Worm (Caenorhabditis elegans) whole organism, L4 larva: ENCODE measurements around the gene hda-11.

Source experiments
- D1046.2 ChIP-seq: fragments of 200-800 bp; sonication (Bioruptor generic); IDR thresholded peaks from 2 replicates; pipeline ENCODE4 v1.3.6; 2022; ENCODE audit warnings: missing genetic modification characterization, missing compliant biosample characterization
- T20F7.1 ChIP-seq: fragments of 200-800 bp; sonication (Bioruptor generic); optimal IDR thresholded peaks from 2 replicates; lab custom pipeline; 2018; ENCODE audit warnings: mild to moderate bottlenecking, missing genetic modification characterization, missing compliant biosample characterization
- Y105C5A.15 ChIP-seq: fragments of 200-800 bp; sonication (Bioruptor generic); IDR thresholded peaks from 2 replicates; pipeline ENCODE4 v1.3.6; 2022; ENCODE audit warnings: missing genetic modification characterization, missing compliant biosample characterization
- Y48G9A.11 ChIP-seq: fragments of 200-800 bp; sonication (Bioruptor generic); IDR thresholded peaks from 2 replicates; pipeline ENCODE4 v1.3.6; 2022; ENCODE audit warnings: missing genetic modification reagents, missing genetic modification characterization, missing compliant biosample characterization
- Y5F2A.4 ChIP-seq: fragments of 200-800 bp; sonication (Bioruptor generic); optimal IDR thresholded peaks from 2 replicates; lab custom pipeline; 2018; ENCODE audit warnings: mild to moderate bottlenecking, missing genetic modification characterization, missing compliant biosample characterization
- ZK546.5 ChIP-seq, 2 experiments: sonication (generic microtip); optimal IDR thresholded peaks; 2 replicates each; lab custom pipeline; 2017; ENCODE audit warnings: missing biosample characterization in 2 of 2, missing genetic modification characterization in 2 of 2
- aha-1 ChIP-seq: fragments of 150-350 bp; peaks from one replicate; lab custom pipeline; 2014; ENCODE audit warnings: missing biosample characterization, missing genetic modification characterization
- aly-2 ChIP-seq: sonication (generic microtip); optimal IDR thresholded peaks from 2 replicates; lab custom pipeline; 2018; ENCODE audit warnings: missing biosample characterization, missing genetic modification characterization
- ama-1 ChIP-seq: fragments of 150-350 bp; optimal IDR thresholded peaks from 2 replicates; lab custom pipeline; 2014; ENCODE audit warnings: inconsistent platforms, mixed read lengths
- arid-1 ChIP-seq: fragments of 200-800 bp; sonication (Bioruptor generic); conservative IDR thresholded peaks from 2 replicates; pipeline ENCODE4 v1.3.6; 2022; ENCODE audit warnings: missing genetic modification reagents, missing genetic modification characterization, missing compliant biosample characterization
- ceh-20 ChIP-seq: fragments of 200-800 bp; sonication (Bioruptor generic); IDR thresholded peaks from 2 replicates; pipeline ENCODE4 v1.3.6; 2022; ENCODE audit warnings: missing genetic modification reagents, missing genetic modification characterization, missing compliant biosample characterization
- ceh-28 ChIP-seq: fragments of 150-350 bp; optimal IDR thresholded peaks from 2 replicates; lab custom pipeline; 2014; ENCODE audit warnings: missing biosample characterization, missing genetic modification reagents, missing genetic modification characterization
- ceh-32 ChIP-seq: sonication (generic microtip); optimal IDR thresholded peaks from 2 replicates; lab custom pipeline; 2016; ENCODE audit warnings: mild to moderate bottlenecking, missing genetic modification characterization, missing compliant biosample characterization; ENCODE audit not compliant: poor library complexity
- ceh-44 ChIP-seq: fragments of 200-800 bp; sonication (Bioruptor generic); IDR thresholded peaks from 2 replicates; pipeline ENCODE4 v1.3.6; 2022; ENCODE audit warnings: missing genetic modification reagents, missing genetic modification characterization, missing compliant biosample characterization
- ceh-62 ChIP-seq: sonication (generic microtip); optimal IDR thresholded peaks from 2 replicates; lab custom pipeline; 2017; ENCODE audit warnings: missing biosample characterization, missing genetic modification characterization
- ceh-82 ChIP-seq: sonication (generic microtip); optimal IDR thresholded peaks from 2 replicates; lab custom pipeline; 2017; ENCODE audit warnings: missing biosample characterization, missing genetic modification characterization
- daf-16 ChIP-seq, 3 experiments: sonication (generic microtip); optimal IDR thresholded peaks; 2 replicates each; lab custom pipeline; 2016 to 2017; ENCODE audit warnings: missing genetic modification characterization in 3 of 3, missing genetic modification reagents in 3 of 3, mild to moderate bottlenecking in 2 of 3, missing compliant biosample characterization in 2 of 3, missing biosample characterization in 1 of 3, moderate library complexity in 1 of 3
- dmd-9 ChIP-seq: fragments of 200-800 bp; sonication (Bioruptor generic); IDR thresholded peaks from 2 replicates; pipeline ENCODE4 v1.3.6; 2022; ENCODE audit warnings: missing genetic modification reagents, missing genetic modification characterization, missing compliant biosample characterization
- egl-27 ChIP-seq: sonication (generic microtip); optimal IDR thresholded peaks from 3 replicates; lab custom pipeline; 2017; ENCODE audit warnings: missing biosample characterization, missing genetic modification reagents, missing genetic modification characterization
- fos-1 ChIP-seq: fragments of 150-350 bp; optimal IDR thresholded peaks from 2 replicates; lab custom pipeline; 2014; ENCODE audit warnings: missing biosample characterization, missing genetic modification characterization
- hif-1 ChIP-seq, 2 experiments: sonication (generic microtip); optimal IDR thresholded peaks; 2 replicates each; lab custom pipeline; 2016 to 2017; ENCODE audit warnings: missing compliant biosample characterization in 2 of 2, missing genetic modification characterization in 2 of 2, missing genetic modification reagents in 2 of 2, missing genotype in 2 of 2, mild to moderate bottlenecking in 1 of 2
- hlh-11 ChIP-seq: fragments of 200-800 bp; sonication (Bioruptor generic); optimal IDR thresholded peaks from 2 replicates; lab custom pipeline; 2018; ENCODE audit warnings: mild to moderate bottlenecking, missing genetic modification characterization, missing compliant biosample characterization
- hlh-30 ChIP-seq: sonication (generic microtip); optimal IDR thresholded peaks from 2 replicates; lab custom pipeline; 2017; ENCODE audit warnings: antibody characterized with exemption, mild to moderate bottlenecking, missing genetic modification characterization, missing compliant biosample characterization; ENCODE audit not compliant: insufficient read depth
- lin-29 ChIP-seq: fragments of 200-800 bp; sonication (Bioruptor generic); IDR thresholded peaks from 2 replicates; pipeline ENCODE4 v1.3.6; 2022; ENCODE audit warnings: missing genetic modification reagents, missing genetic modification characterization, missing compliant biosample characterization
- lin-38 ChIP-seq: fragments of 200-800 bp; sonication (Bioruptor generic); IDR thresholded peaks from 2 replicates; pipeline ENCODE4 v1.3.6; 2022; ENCODE audit warnings: missing genetic modification reagents, missing genetic modification characterization, missing compliant biosample characterization
- lsy-2 ChIP-seq, 2 experiments: fragments of 150-350 bp in 1 of 2; sonication (generic microtip) in 1 of 2; optimal IDR thresholded peaks; 2 replicates each; lab custom pipeline; 2014 to 2017; ENCODE audit warnings: missing biosample characterization in 2 of 2, missing genetic modification characterization in 2 of 2
- mdl-1 ChIP-seq, 2 experiments: fragments of 150-350 bp in 1 of 2; sonication (generic microtip) in 1 of 2; optimal IDR thresholded peaks; 2 replicates each; lab custom pipeline; 2014 to 2017; ENCODE audit warnings: missing biosample characterization in 2 of 2, missing genetic modification characterization in 2 of 2
- mep-1 ChIP-seq: fragments of 150-350 bp; sonication (generic microtip); optimal IDR thresholded peaks from 3 replicates; lab custom pipeline; 2014; ENCODE audit warnings: missing biosample characterization, missing genetic modification characterization
- mxl-2 ChIP-seq: fragments of 200-800 bp; sonication (Bioruptor generic); conservative IDR thresholded peaks from 2 replicates; pipeline ENCODE4 v1.3.6; 2022; ENCODE audit warnings: missing genetic modification reagents, missing genetic modification characterization, missing compliant biosample characterization
- mxl-3 ChIP-seq: fragments of 200-800 bp; sonication (Bioruptor generic); optimal IDR thresholded peaks from 2 replicates; lab custom pipeline; 2018; ENCODE audit warnings: mild to moderate bottlenecking, missing genetic modification characterization, missing compliant biosample characterization
- nhr-102 ChIP-seq: sonication (generic microtip); optimal IDR thresholded peaks from 2 replicates; lab custom pipeline; 2016; ENCODE audit warnings: mild to moderate bottlenecking, missing genetic modification characterization, moderate library complexity, missing compliant biosample characterization
- nhr-28 ChIP-seq: fragments of 150-350 bp; optimal IDR thresholded peaks from 2 replicates; lab custom pipeline; 2014; ENCODE audit warnings: missing biosample characterization, missing genetic modification characterization
- nhr-41 ChIP-seq: fragments of 200-800 bp; sonication (Bioruptor generic); IDR thresholded peaks from 2 replicates; pipeline ENCODE4 v1.3.6; 2022; ENCODE audit warnings: missing genetic modification reagents, missing genetic modification characterization, missing compliant biosample characterization
- nhr-48 ChIP-seq: sonication (generic microtip); optimal IDR thresholded peaks from 2 replicates; lab custom pipeline; 2016; ENCODE audit warnings: mild to moderate bottlenecking, missing genetic modification characterization, missing compliant biosample characterization
- nhr-76 ChIP-seq: fragments of 150-350 bp; optimal IDR thresholded peaks from 2 replicates; lab custom pipeline; 2014; ENCODE audit warnings: missing biosample characterization, missing genetic modification characterization
- pha-4 ChIP-seq, 2 experiments: fragments of 150-350 bp in 1 of 2; fragments of 200-800 bp in 1 of 2; sonication (Bioruptor generic) in 1 of 2; IDR thresholded peaks in 1 of 2; optimal IDR thresholded peaks in 1 of 2; 2 replicates each; pipeline versions ENCODE4 v1.3.6 to Lab custom; 2014 to 2022; ENCODE audit warnings: missing genetic modification characterization in 2 of 2, missing genetic modification reagents in 2 of 2, missing biosample characterization in 1 of 2, missing compliant biosample characterization in 1 of 2
- php-3 ChIP-seq: fragments of 200-800 bp; sonication (Bioruptor generic); IDR thresholded peaks from 2 replicates; pipeline ENCODE4 v1.3.6; 2022; ENCODE audit warnings: missing genetic modification reagents, missing genetic modification characterization, missing compliant biosample characterization
- pqm-1 ChIP-seq: sonication (generic microtip); optimal IDR thresholded peaks from 2 replicates; lab custom pipeline; 2017; ENCODE audit warnings: missing biosample characterization, missing genetic modification characterization
- sdz-12 ChIP-seq: fragments of 200-800 bp; sonication (Bioruptor generic); optimal IDR thresholded peaks from 2 replicates; lab custom pipeline; 2018; ENCODE audit warnings: mild to moderate bottlenecking, missing genetic modification characterization, missing compliant biosample characterization
- snpc-1.2 ChIP-seq: fragments of 200-800 bp; sonication (Bioruptor generic); IDR thresholded peaks from 2 replicates; pipeline ENCODE4 v1.3.6; 2022; ENCODE audit warnings: missing genetic modification reagents, missing genetic modification characterization, missing compliant biosample characterization
- snpc-4 ChIP-seq: fragments of 150-350 bp; optimal IDR thresholded peaks from 2 replicates; lab custom pipeline; 2014; ENCODE audit warnings: missing biosample characterization, missing genetic modification characterization
- unc-62 ChIP-seq, 3 experiments: fragments of 150-350 bp in 1 of 3; sonication (generic microtip); optimal IDR thresholded peaks in 2 of 3; peaks in 1 of 3; 1 replicate in 1 of 3; 2 replicates in 2 of 3; lab custom pipeline; 2014 to 2017; ENCODE audit warnings: missing biosample characterization in 3 of 3, missing genetic modification characterization in 3 of 3, missing genetic modification reagents in 3 of 3, missing genotype in 1 of 3
- zip-11 ChIP-seq: fragments of 200-800 bp; sonication (Bioruptor generic); IDR thresholded peaks from 2 replicates; pipeline ENCODE4 v1.3.6; 2022; ENCODE audit warnings: missing genetic modification characterization, missing compliant biosample characterization
- zip-2 ChIP-seq: fragments of 150-350 bp; optimal IDR thresholded peaks from 2 replicates; lab custom pipeline; 2014; ENCODE audit warnings: missing biosample characterization, missing genetic modification characterization
- ztf-7 ChIP-seq: fragments of 150-350 bp; optimal IDR thresholded peaks from 2 replicates; lab custom pipeline; 2014; ENCODE audit warnings: missing biosample characterization, missing genetic modification characterization

Gene hda-11

DNA sequence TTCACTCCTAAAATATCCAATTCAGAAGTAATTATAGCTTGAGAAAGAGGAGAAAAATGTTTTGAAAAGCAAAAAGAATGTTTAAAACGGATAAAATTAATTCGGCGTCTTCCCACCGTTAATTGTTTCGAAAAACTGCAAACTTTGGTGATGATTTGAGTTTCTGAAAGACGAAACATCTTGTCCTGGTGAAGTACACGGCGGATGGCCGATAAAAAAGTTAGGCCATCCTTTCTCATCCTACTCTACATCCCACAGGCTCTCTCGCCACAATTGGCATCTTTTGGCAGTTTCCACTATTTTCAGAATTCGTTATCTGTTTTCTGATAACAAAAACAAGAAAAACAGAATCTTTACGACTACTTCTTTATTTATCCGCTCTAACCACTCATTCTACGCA, at the start of gene hda-11, which contains the start of gene C35A5.8 (continued):
- TF ChIP-seq egl-27 (tag; lab: Kevin White, UChicago) (no peak), Y48G9A.11 (GFP tag; lab: Robert Waterston, UW) (peak; percentile 48)
- TF ChIP-seq, all 104 proteins: peak for 26

DNA sequence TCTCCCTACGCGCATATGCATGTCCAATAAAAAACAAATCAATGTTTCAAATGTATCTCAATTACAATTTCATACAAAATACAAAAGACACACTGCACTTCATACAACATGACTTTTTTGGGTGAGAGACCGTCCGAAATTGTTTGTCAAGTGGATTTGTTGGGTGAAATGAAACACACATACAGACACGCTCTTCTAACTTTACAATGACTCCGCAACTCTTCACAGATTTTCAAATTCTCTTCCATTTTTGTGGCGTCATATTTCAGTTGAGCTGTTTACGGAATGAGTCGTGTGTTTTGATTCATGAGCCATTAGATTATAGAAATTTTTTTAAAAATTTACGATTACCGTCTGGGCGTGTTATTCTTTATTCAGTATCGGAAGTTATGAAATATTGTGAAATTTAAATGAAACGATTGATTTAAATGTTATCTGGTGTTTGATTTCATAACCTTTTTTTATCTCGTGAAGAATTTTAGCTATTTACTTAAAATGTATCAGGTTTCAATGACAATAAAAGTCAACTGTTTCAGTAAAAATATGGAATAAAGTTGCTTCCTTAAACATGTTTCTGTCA, 49.0 kb upstream of the hda-11 start:
- TF ChIP-seq pha-4 (GFP tag; IDR thresholded peaks at IDR 0.05; lab: Robert Waterston, UW) (no peak), pha-4 (tag; optimal IDR thresholded peaks at IDR 0.05; lab: Kevin White, UChicago) (no peak), mep-1 (peak; percentile 56), ceh-44 (GFP tag; lab: Robert Waterston, UW) (no peak), snpc-4 (tag; lab: Kevin White, UChicago) (no peak), aly-2 (tag; lab: Kevin White, UChicago) (no peak), mxl-2 (GFP tag; lab: Robert Waterston, UW) (no peak), ztf-7 (tag; lab: Kevin White, UChicago) (no peak), mdl-1 (tag; optimal IDR thresholded peaks at IDR 0.05; lab: Kevin White, UChicago) (no peak), nhr-102 (tag; lab: Kevin White, UChicago) (no peak), zip-2 (tag; lab: Kevin White, UChicago) (peak; percentile 86), ZK546.5 (tag; optimal IDR thresholded peaks at IDR 0.05; lab: Kevin White, UChicago) (no peak), nhr-48 (no peak), php-3 (no peak), nhr-28 (tag; lab: Kevin White, UChicago) (peak; percentile 20), hif-1 (tag; optimal IDR thresholded peaks at IDR 0.05; lab: Kevin White, UChicago) (peak in 1 of 2 experiments; percentile 23), aha-1 (peak; percentile 89), ama-1 (peak; percentile 93), T20F7.1 (GFP tag; lab: Kevin White, UChicago) (no peak), lsy-2 (tag; optimal IDR thresholded peaks at IDR 0.05; lab: Kevin White, UChicago) (peak in 1 of 2 experiments; percentile 20), hlh-30 (tag; lab: Kevin White, UChicago) (peak; percentile 6), ceh-82 (no peak)

DNA sequence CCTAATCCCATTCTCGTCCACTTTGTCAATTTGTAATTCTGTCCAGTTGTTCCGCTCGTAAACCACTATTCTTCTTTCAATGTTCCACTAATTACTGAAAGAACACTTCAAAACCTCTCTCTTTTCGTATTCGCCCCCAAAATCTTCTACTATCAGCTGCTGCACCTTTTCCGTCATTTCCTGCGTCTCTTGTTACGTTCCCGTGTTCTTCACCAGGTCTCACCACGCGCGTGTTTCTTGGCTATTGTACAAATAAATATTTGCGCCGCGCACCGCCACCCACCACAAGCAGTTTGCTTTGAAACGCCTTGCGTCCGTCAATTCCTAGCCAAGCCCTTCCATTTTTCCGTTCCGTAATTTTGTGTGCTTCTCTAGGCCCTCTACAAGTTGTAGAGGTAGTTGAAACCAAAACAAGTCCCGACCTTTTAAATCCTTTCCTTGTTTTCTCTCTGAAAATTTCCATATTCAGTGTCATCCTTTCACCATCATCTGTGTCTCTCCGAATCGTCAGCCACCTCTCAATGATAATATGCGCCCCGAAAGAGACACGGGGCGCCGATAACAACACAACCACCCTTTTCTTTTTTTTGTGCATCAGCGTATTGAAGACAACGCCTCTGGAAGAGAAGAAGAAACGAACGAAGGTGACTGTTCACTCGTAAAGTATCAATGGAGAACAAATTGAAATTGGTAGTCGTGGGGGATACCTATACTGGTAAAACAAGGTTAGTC, 47.7 kb upstream of the hda-11 start, which contains the start of the genes crp-1 and Y32F6B.9:
TSS of gene crp-1 (plus strand) at position 468 of the 732 bp plus-strand sequence.
TSS of gene Y32F6B.9 (plus strand) at position 603 of the 732 bp plus-strand sequence.
- peak; percentile 54 for TF ChIP-seq hlh-11 (tag; lab: Kevin White, UChicago)
- TF ChIP-seq arid-1 (GFP tag; lab: Robert Waterston, UW): no peak
- no peak for TF ChIP-seq Y105C5A.15 (GFP tag; lab: Robert Waterston, UW)
- TF ChIP-seq Y48G9A.11 (GFP tag; lab: Robert Waterston, UW): no peak
- no peak for TF ChIP-seq lin-38 (GFP tag; lab: Robert Waterston, UW)
- TF ChIP-seq T20F7.1 (GFP tag; lab: Kevin White, UChicago): no peak
- no peak for TF ChIP-seq D1046.2 (GFP tag; lab: Robert Waterston, UW)
- TF ChIP-seq hlh-30 (tag; lab: Kevin White, UChicago): peak; percentile 49
- TF ChIP-seq daf-16 (GFP tag; optimal IDR thresholded peaks at IDR 0.05; lab: Kevin White, UChicago): no peak
- TF ChIP-seq daf-16 (tag; optimal IDR thresholded peaks at IDR 0.05; lab: Kevin White, UChicago): peak; percentile 44
- TF ChIP-seq ceh-20 (GFP tag; lab: Robert Waterston, UW): no peak
- TF ChIP-seq ceh-62 (tag; lab: Kevin White, UChicago): no peak
- no peak for TF ChIP-seq lsy-2 (tag; optimal IDR thresholded peaks at IDR 0.05; lab: Kevin White, UChicago)
- TF ChIP-seq nhr-41 (GFP tag; lab: Robert Waterston, UW): no peak
- peak; percentile 60 for TF ChIP-seq pqm-1
- no peak for TF ChIP-seq ceh-28
- peak in 1 of 2 experiments; percentile 17 for TF ChIP-seq mdl-1 (tag; optimal IDR thresholded peaks at IDR 0.05; lab: Kevin White, UChicago)
- TF ChIP-seq sdz-12: no peak
- TF ChIP-seq snpc-1.2 (GFP tag; lab: Robert Waterston, UW): no peak
- TF ChIP-seq zip-11 (GFP tag; lab: Robert Waterston, UW): no peak
- TF ChIP-seq dmd-9: no peak
- no peak for TF ChIP-seq Y5F2A.4 (GFP tag; lab: Kevin White, UChicago)
- no peak for TF ChIP-seq mxl-3 (GFP tag; lab: Kevin White, UChicago)
- no peak for TF ChIP-seq ceh-32
- TF ChIP-seq unc-62 (GFP tag; optimal IDR thresholded peaks at IDR 0.05 in 1 of 2; lab: Kevin White, UChicago): peak in 1 of 2 experiments; percentile 23
- no peak for TF ChIP-seq unc-62 (tag; optimal IDR thresholded peaks at IDR 0.05; lab: Kevin White, UChicago)
- no peak for TF ChIP-seq fos-1 (tag; lab: Kevin White, UChicago)
- no peak for TF ChIP-seq lin-29
- no peak for TF ChIP-seq nhr-76
